Worm (Caenorhabditis elegans) whole organism, young adult: ENCODE measurements around the gene srt-22.

ENCODE experiments used
- efl-1 ChIP-seq: fragments of 150-350 bp; optimal IDR thresholded peaks from 2 replicates; lab custom pipeline; 2014; ENCODE audit warnings: missing biosample characterization, missing genetic modification reagents, missing genetic modification characterization
- egl-44 ChIP-seq: fragments of 200-800 bp; sonication (Bioruptor generic); IDR thresholded peaks from 2 replicates; pipeline ENCODE4 v1.3.6; 2022; ENCODE audit warnings: missing genetic modification reagents, missing genetic modification characterization, missing compliant biosample characterization
- hlh-26 ChIP-seq: fragments of 200-800 bp; sonication (Bioruptor generic); conservative IDR thresholded peaks from 2 replicates; pipeline ENCODE4 v1.3.6; 2022; ENCODE audit warnings: missing genetic modification reagents, missing genetic modification characterization, missing compliant biosample characterization

- TF ChIP-seq hlh-26 (GFP tag; lab: Robert Waterston, UW) (no peak), efl-1 (GFP tag; lab: Kevin White, UChicago) (no peak), egl-44 (GFP tag; lab: Robert Waterston, UW) (no peak)
Observed at ce11 chrV:15287856-15288255, 27.9 kb downstream of the srt-22 start, which contains the start of gene cyp-34A1.
